Worm (Caenorhabditis elegans): ENCODE measurements around the gene lip-1.
A peak's percentile ranks its signal among the peaks of the same experiment; 100 is the strongest.

lip-1 gene

DNA sequence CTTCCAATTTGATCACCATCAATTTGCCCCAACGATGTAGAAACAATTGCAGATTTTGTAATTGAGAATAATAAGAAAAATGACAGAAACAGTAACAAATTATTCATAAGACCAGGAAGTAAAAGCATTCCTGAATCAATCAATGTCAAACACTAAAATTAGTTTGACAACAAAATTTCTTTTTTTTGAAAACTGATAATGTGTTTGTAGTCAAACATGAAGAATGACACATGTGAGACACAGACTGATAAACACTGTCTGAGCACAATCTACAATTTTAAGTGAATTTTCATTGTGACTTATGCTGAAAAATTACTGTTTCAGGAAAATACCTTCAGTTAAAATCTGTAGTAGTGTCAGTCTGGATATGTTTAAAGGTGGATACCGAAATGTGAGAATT, 40.6 kb upstream of the lip-1 start, which contains the start of the genes cest-4 and C17H12.11:
Gene cest-4 (minus strand): TSS at position 206 of the 400 bp plus-strand sequence.
Gene C17H12.11 (plus strand): TSS at position 256 of the 400 bp plus-strand sequence.
- TF ChIP-seq pag-3 (tag; optimal IDR thresholded peaks at IDR 0.05; ENCODE audit: borderline replicate concordance, insufficient read depth), result no peak
- peak in 1 of 2 experiments; percentile 23 for TF ChIP-seq lin-35 (GFP tag; optimal IDR thresholded peaks at IDR 0.05)
- TF ChIP-seq pqm-1 (tag; optimal IDR thresholded peaks at IDR 0.05), result peak; percentile 5
- no peak for TF ChIP-seq nhr-11 (tag; optimal IDR thresholded peaks at IDR 0.05)
- TF ChIP-seq elt-2 (tag; optimal IDR thresholded peaks at IDR 0.05), result peak; percentile 55

DNA sequence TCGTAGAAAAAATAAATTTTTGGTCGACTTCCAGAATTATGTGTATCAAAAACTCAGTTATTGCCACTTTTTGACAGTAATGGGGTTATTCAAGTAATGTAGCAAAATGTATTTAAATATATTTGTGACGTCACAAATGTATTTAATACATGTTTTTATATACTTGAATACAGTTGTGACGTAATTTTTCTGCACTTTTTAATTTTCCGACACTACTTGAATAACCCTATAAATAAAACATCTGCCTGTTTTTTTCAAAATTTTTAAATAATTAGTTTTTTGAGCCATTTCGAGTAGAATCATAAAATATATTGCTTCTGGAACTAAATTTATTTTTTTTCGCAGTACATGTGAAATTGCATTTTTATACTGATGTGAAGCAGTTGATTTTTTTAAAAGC, 39.5 kb upstream of the lip-1 start:
- TF ChIP-seq pag-3 (tag; optimal IDR thresholded peaks at IDR 0.05; ENCODE audit: borderline replicate concordance, insufficient read depth) (no peak), Y116A8C.19 (tag; optimal IDR thresholded peaks at IDR 0.05; ENCODE audit: borderline replicate concordance) (no peak), zag-1 (tag; optimal IDR thresholded peaks at IDR 0.05) (no peak), nhr-20 (tag; optimal IDR thresholded peaks at IDR 0.05) (no peak), alr-1 (tag; optimal IDR thresholded peaks at IDR 0.05; ENCODE audit: borderline replicate concordance) (no peak), grh-1 (GFP tag; IDR thresholded peaks at IDR 0.05) (no peak), fkh-4 (tag; optimal IDR thresholded peaks at IDR 0.05; ENCODE audit: borderline replicate concordance) (no peak), elt-2 (tag; optimal IDR thresholded peaks at IDR 0.05) (no peak), skn-1 (tag; optimal IDR thresholded peaks at IDR 0.05) (no peak), egl-27 (tag; optimal IDR thresholded peaks at IDR 0.05) (no peak), nhr-84 (tag; optimal IDR thresholded peaks at IDR 0.05) (no peak), tbx-2 (tag; optimal IDR thresholded peaks at IDR 0.05) (no peak), vab-15 (tag; optimal IDR thresholded peaks at IDR 0.05) (no peak), lin-39 (tag; optimal IDR thresholded peaks at IDR 0.05) (no peak), ceh-82 (tag; optimal IDR thresholded peaks at IDR 0.05) (no peak), fkh-10 (GFP tag; optimal IDR thresholded peaks at IDR 0.05) (no peak)

DNA sequence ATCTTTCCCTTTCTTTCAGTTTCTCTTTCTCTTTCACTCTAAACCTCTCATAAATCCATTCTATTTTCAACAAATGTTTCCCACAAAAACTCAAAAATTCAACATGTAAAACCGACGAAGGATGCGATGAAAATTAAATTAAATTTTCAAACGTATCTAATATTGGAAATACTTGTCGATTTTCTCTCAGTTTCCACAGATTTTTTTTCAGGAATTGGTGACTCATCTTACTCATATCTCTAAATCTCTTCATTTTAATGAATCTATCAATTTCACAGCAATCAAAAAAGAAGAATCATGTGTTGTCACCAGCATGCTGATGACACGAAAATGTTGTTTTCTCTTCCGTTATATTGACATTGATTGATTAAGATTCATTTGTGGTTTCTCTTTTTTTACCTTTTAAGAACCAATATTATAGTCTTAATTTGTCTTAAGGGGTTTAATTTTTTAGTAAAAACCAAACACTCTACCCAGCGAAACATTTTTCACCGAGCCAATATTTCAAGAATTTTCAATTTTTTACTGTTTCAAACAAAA, 38.9 kb upstream of the lip-1 start:
- no peak for TF ChIP-seq nhr-11 (tag; optimal IDR thresholded peaks at IDR 0.05)
- TF ChIP-seq egl-27 (tag; optimal IDR thresholded peaks at IDR 0.05), result no peak
- no peak for TF ChIP-seq C16A3.4 (tag; optimal IDR thresholded peaks at IDR 0.05)
- TF ChIP-seq dsc-1 (tag; optimal IDR thresholded peaks at IDR 0.05), result no peak
- TF ChIP-seq ets-5 (GFP tag; IDR thresholded peaks at IDR 0.05), result no peak
- TF ChIP-seq ceh-88 (GFP tag; IDR thresholded peaks at IDR 0.05), result no peak
- TF ChIP-seq fkh-10 (GFP tag; optimal IDR thresholded peaks at IDR 0.05), result no peak
- no peak for TF ChIP-seq swsn-7 (tag; optimal IDR thresholded peaks at IDR 0.05)
- no peak for TF ChIP-seq ama-1 (optimal IDR thresholded peaks at IDR 0.05)
- TF ChIP-seq ceh-63 (GFP tag; optimal IDR thresholded peaks at IDR 0.05), result no peak
- no peak for TF ChIP-seq dpl-1 (GFP tag; optimal IDR thresholded peaks at IDR 0.05)
- no peak for TF ChIP-seq irx-1 (tag; optimal IDR thresholded peaks at IDR 0.05)
- TF ChIP-seq nhr-71 (tag; optimal IDR thresholded peaks at IDR 0.05), result peak; percentile 38
- TF ChIP-seq mep-1 (tag; optimal IDR thresholded peaks at IDR 0.05), result no peak
- TF ChIP-seq nhr-85 (tag), result peak; percentile 72
- TF ChIP-seq zag-1 (tag; optimal IDR thresholded peaks at IDR 0.05), result no peak
- no peak for TF ChIP-seq nhr-90 (tag; optimal IDR thresholded peaks at IDR 0.05; ENCODE audit: poor library complexity)
- TF ChIP-seq blmp-1 (tag; optimal IDR thresholded peaks at IDR 0.05), result peak; percentile 61
- TF ChIP-seq ztf-4 (tag; optimal IDR thresholded peaks at IDR 0.05), result no peak
- no peak for TF ChIP-seq C04F5.9 (tag; optimal IDR thresholded peaks at IDR 0.05)
- TF ChIP-seq ceh-82 (tag; optimal IDR thresholded peaks at IDR 0.05), result no peak
- TF ChIP-seq unc-130 (tag; optimal IDR thresholded peaks at IDR 0.05), result no peak
- no peak for TF ChIP-seq efl-3 (GFP tag; optimal IDR thresholded peaks at IDR 0.05)
- peak; percentile 71 for TF ChIP-seq lin-14 (GFP tag; optimal IDR thresholded peaks at IDR 0.05)
- no peak for TF ChIP-seq ceh-90 (tag; optimal IDR thresholded peaks at IDR 0.05)
- TF ChIP-seq hlh-17 (GFP tag; optimal IDR thresholded peaks at IDR 0.05; ENCODE audit: borderline replicate concordance), result no peak
- peak; percentile 66 for TF ChIP-seq rnt-1 (tag; optimal IDR thresholded peaks at IDR 0.05)
- TF ChIP-seq mdl-1 (tag; optimal IDR thresholded peaks at IDR 0.05), result no peak
- TF ChIP-seq unc-98 (GFP tag; IDR thresholded peaks at IDR 0.05), result no peak
- TF ChIP-seq nhr-19 (GFP tag; conservative IDR thresholded peaks at IDR 0.05), result no peak
- TF ChIP-seq tbx-2 (tag; optimal IDR thresholded peaks at IDR 0.05), result no peak
- no peak for TF ChIP-seq aha-1 (tag; optimal IDR thresholded peaks at IDR 0.05)
- peak; percentile 31 for TF ChIP-seq snu-23 (GFP tag; optimal IDR thresholded peaks at IDR 0.05)
- peak in 1 of 6 experiments; percentile 52 for TF ChIP-seq elt-3 (tag; optimal IDR thresholded peaks at IDR 0.05)
- TF ChIP-seq lsy-2 (tag; optimal IDR thresholded peaks at IDR 0.05), result no peak
